Worm (Caenorhabditis elegans): Measurements from ENCODE around the gene C18C4.7.
A peak's percentile ranks its signal among the peaks of the same experiment; 100 is the strongest.

The C18C4.7 gene

ce11 chrV:5525208-5525607, 41.8 kb downstream of the C18C4.7 start:
- TF ChIP-seq ceh-9 (tag; optimal IDR thresholded peaks at IDR 0.05), result no peak
- no peak for TF ChIP-seq lsy-12 (tag; optimal IDR thresholded peaks at IDR 0.05)
- TF ChIP-seq nhr-11 (tag; optimal IDR thresholded peaks at IDR 0.05), result no peak
- TF ChIP-seq skn-1 (tag; optimal IDR thresholded peaks at IDR 0.05), result no peak
- no peak for TF ChIP-seq nhr-23 (tag; optimal IDR thresholded peaks at IDR 0.05)
- no peak for TF ChIP-seq nhr-67 (tag; optimal IDR thresholded peaks at IDR 0.05)
- TF ChIP-seq egl-27 (tag; optimal IDR thresholded peaks at IDR 0.05), result no peak
- no peak for TF ChIP-seq nhr-77 (tag; optimal IDR thresholded peaks at IDR 0.05)
- no peak for TF ChIP-seq R02D3.7 (tag; optimal IDR thresholded peaks at IDR 0.05)
- no peak for TF ChIP-seq ztf-11 (tag; optimal IDR thresholded peaks at IDR 0.05)
- TF ChIP-seq mml-1 (tag; optimal IDR thresholded peaks at IDR 0.05), result no peak
- TF ChIP-seq elt-1 (tag; optimal IDR thresholded peaks at IDR 0.05), result no peak
- no peak for TF ChIP-seq egl-5 (tag; optimal IDR thresholded peaks at IDR 0.05)
- no peak for TF ChIP-seq zag-1 (tag; optimal IDR thresholded peaks at IDR 0.05)
- TF ChIP-seq unc-39 (tag; optimal IDR thresholded peaks at IDR 0.05), result no peak

- TF ChIP-seq ceh-82 (tag; optimal IDR thresholded peaks at IDR 0.05) (no peak), egl-27 (tag; optimal IDR thresholded peaks at IDR 0.05) (no peak), elt-1 (tag; optimal IDR thresholded peaks at IDR 0.05) (peak; percentile 98), nhr-11 (tag; optimal IDR thresholded peaks at IDR 0.05) (no peak), nhr-28 (tag; optimal IDR thresholded peaks at IDR 0.05) (no peak), fos-1 (tag; optimal IDR thresholded peaks at IDR 0.05) (no peak), nhr-25 (tag; optimal IDR thresholded peaks at IDR 0.05) (peak; percentile 73), elt-2 (tag; optimal IDR thresholded peaks at IDR 0.05) (no peak), unc-39 (tag; optimal IDR thresholded peaks at IDR 0.05) (no peak), daf-12 (tag; optimal IDR thresholded peaks at IDR 0.05) (peak; percentile 22), lin-15B (tag; optimal IDR thresholded peaks at IDR 0.05) (no peak), nhr-23 (tag; optimal IDR thresholded peaks at IDR 0.05) (peak; percentile 67), ztf-4 (tag; optimal IDR thresholded peaks at IDR 0.05) (no peak)
These were observed 43.8 kb downstream of the C18C4.7 start for ce11 chrV:5523260-5523659.

ce11 chrV:5521735-5522241, 45.2 kb downstream of the C18C4.7 start, which contains the start of gene hir-1:
hir-1 (plus strand) TSS chrV:5522139.
- TF ChIP-seq nhr-25 (tag; optimal IDR thresholded peaks at IDR 0.05) (peak; percentile 53), mdl-1 (tag; optimal IDR thresholded peaks at IDR 0.05) (no peak), skn-1 (tag; optimal IDR thresholded peaks at IDR 0.05) (no peak), fkh-2 (tag; optimal IDR thresholded peaks at IDR 0.05) (no peak), ceh-28 (tag; optimal IDR thresholded peaks at IDR 0.05) (peak; percentile 18), ceh-16 (tag; optimal IDR thresholded peaks at IDR 0.05) (no peak), elt-2 (tag; optimal IDR thresholded peaks at IDR 0.05) (no peak), pha-4 (tag; optimal IDR thresholded peaks at IDR 0.05) (peak; percentile 18), jun-1 (tag; optimal IDR thresholded peaks at IDR 0.05) (peak; percentile 74), nhr-12 (tag; optimal IDR thresholded peaks at IDR 0.05) (no peak), ztf-11 (tag; optimal IDR thresholded peaks at IDR 0.05) (no peak), unc-62 (GFP tag; optimal IDR thresholded peaks at IDR 0.05) (no peak), elt-3 (tag; optimal IDR thresholded peaks at IDR 0.05) (no peak)

ce11 chrV:5513630-5514378, 53.2 kb downstream of the C18C4.7 start, which contains the start of the genes hpo-15 and mms-19:
hpo-15 (minus strand) TSS chrV:5513830.
mms-19 (plus strand) TSS chrV:5514348.
- TF ChIP-seq R02D3.7 (tag; optimal IDR thresholded peaks at IDR 0.05), result no peak
- no peak for TF ChIP-seq egl-27 (tag; optimal IDR thresholded peaks at IDR 0.05)
- peak; percentile 60 for TF ChIP-seq elt-2 (tag; optimal IDR thresholded peaks at IDR 0.05)
- TF ChIP-seq pqm-1 (tag; optimal IDR thresholded peaks at IDR 0.05), result peak; percentile 23

- TF ChIP-seq pqm-1 (tag; optimal IDR thresholded peaks at IDR 0.05) (peak; percentile 95), nhr-67 (tag; optimal IDR thresholded peaks at IDR 0.05) (no peak), elt-2 (tag; optimal IDR thresholded peaks at IDR 0.05) (peak; percentile 93), ceh-28 (tag; optimal IDR thresholded peaks at IDR 0.05) (peak; percentile 4), jun-1 (tag; optimal IDR thresholded peaks at IDR 0.05) (peak; percentile 58), aly-2 (tag; optimal IDR thresholded peaks at IDR 0.05) (no peak), ZK546.5 (tag; optimal IDR thresholded peaks at IDR 0.05) (no peak)
These were observed 54.5 kb downstream of the C18C4.7 start for ce11 chrV:5512559-5512958.
